Worm (Caenorhabditis elegans) whole organism, mixed stage, embryonic: ENCODE data around the gene ddx-19.

Experiments
- M03D4.4 ChIP-seq: sonication (generic microtip); optimal IDR thresholded peaks from 2 replicates; lab custom pipeline; 2017; ENCODE audit warnings: mild to moderate bottlenecking, missing genetic modification characterization, missing compliant biosample characterization
- blmp-1 ChIP-seq: fragments of 150-350 bp; optimal IDR thresholded peaks from 2 replicates; lab custom pipeline; 2014; ENCODE audit warnings: missing biosample characterization, missing genetic modification characterization
- ceh-39 ChIP-seq: fragments of 150-350 bp; optimal IDR thresholded peaks from 2 replicates; lab custom pipeline; 2014; ENCODE audit warnings: missing biosample characterization, missing genetic modification characterization
- ceh-83 ChIP-seq: fragments of 200-800 bp; sonication (Bioruptor generic); optimal IDR thresholded peaks from 2 replicates; lab custom pipeline; 2018; ENCODE audit warnings: mild to moderate bottlenecking, missing genetic modification characterization, missing compliant biosample characterization
- ces-1 ChIP-seq: fragments of 150-350 bp; optimal IDR thresholded peaks from 2 replicates; lab custom pipeline; 2014; ENCODE audit warnings: missing biosample characterization, missing genetic modification reagents, missing genetic modification characterization
- cnd-1 ChIP-seq: fragments of 200-800 bp; sonication (Bioruptor generic); optimal IDR thresholded peaks from 2 replicates; lab custom pipeline; 2018; ENCODE audit warnings: mild to moderate bottlenecking, missing genetic modification characterization, missing compliant biosample characterization
- drap-1 ChIP-seq: fragments of 200-800 bp; sonication (Bioruptor generic); optimal IDR thresholded peaks from 3 replicates; lab custom pipeline; 2018; ENCODE audit warnings: mild to moderate bottlenecking, missing genetic modification characterization, missing compliant biosample characterization
- elt-1 ChIP-seq: sonication (generic microtip); optimal IDR thresholded peaks from 2 replicates; lab custom pipeline; 2017; ENCODE audit warnings: missing genetic modification characterization, mild to moderate bottlenecking, missing compliant biosample characterization, antibody characterized with exemption, moderate library complexity, borderline replicate concordance; ENCODE audit not compliant: insufficient read depth
- elt-3 ChIP-seq: fragments of 150-350 bp; optimal IDR thresholded peaks from 2 replicates; lab custom pipeline; 2014; ENCODE audit warnings: missing biosample characterization, missing genetic modification characterization
- flh-1 ChIP-seq: fragments of 200-800 bp; sonication (Bioruptor generic); optimal IDR thresholded peaks from 2 replicates; lab custom pipeline; 2018; ENCODE audit warnings: mild to moderate bottlenecking, missing genetic modification characterization, moderate library complexity, missing compliant biosample characterization
- ham-2 ChIP-seq: fragments of 200-800 bp; sonication (Bioruptor generic); optimal IDR thresholded peaks from 2 replicates; lab custom pipeline; 2018; ENCODE audit warnings: mild to moderate bottlenecking, missing genetic modification characterization, missing compliant biosample characterization
- hlh-1 ChIP-seq: fragments of 150-350 bp; optimal IDR thresholded peaks from 2 replicates; lab custom pipeline; 2014; ENCODE audit warnings: missing biosample characterization, missing genetic modification reagents, missing genetic modification characterization
- lin-32 ChIP-seq: fragments of 200-800 bp; sonication (Bioruptor generic); optimal IDR thresholded peaks from 2 replicates; lab custom pipeline; 2018; ENCODE audit warnings: mild to moderate bottlenecking, missing genetic modification characterization, missing compliant biosample characterization
- lsy-2 ChIP-seq: fragments of 150-350 bp; optimal IDR thresholded peaks from 2 replicates; lab custom pipeline; 2014; ENCODE audit warnings: missing biosample characterization, missing genetic modification characterization
- mab-5 ChIP-seq: fragments of 150-350 bp; optimal IDR thresholded peaks from 2 replicates; lab custom pipeline; 2014; ENCODE audit warnings: missing biosample characterization, missing genetic modification characterization
- mls-2 ChIP-seq: sonication (generic microtip); optimal IDR thresholded peaks from 2 replicates; lab custom pipeline; 2016; ENCODE audit warnings: mild to moderate bottlenecking, missing genetic modification characterization, moderate library complexity, missing compliant biosample characterization
- nhr-12 ChIP-seq: fragments of 150-350 bp; optimal IDR thresholded peaks from 2 replicates; lab custom pipeline; 2014; ENCODE audit warnings: missing biosample characterization, missing genetic modification characterization
- nhr-2 ChIP-seq: fragments of 150-350 bp; optimal IDR thresholded peaks from 2 replicates; lab custom pipeline; 2014; ENCODE audit warnings: missing biosample characterization, missing genetic modification characterization
- nhr-237 ChIP-seq: fragments of 150-350 bp; optimal IDR thresholded peaks from 2 replicates; lab custom pipeline; 2014; ENCODE audit warnings: missing biosample characterization, missing genetic modification characterization
- nhr-28 ChIP-seq: fragments of 150-350 bp; optimal IDR thresholded peaks from 2 replicates; lab custom pipeline; 2014; ENCODE audit warnings: missing biosample characterization, missing genetic modification characterization
- nhr-76 ChIP-seq: sonication (generic microtip); optimal IDR thresholded peaks from 2 replicates; lab custom pipeline; 2017; ENCODE audit warnings: missing biosample characterization, missing genetic modification characterization
- sem-2 ChIP-seq: fragments of 200-800 bp; sonication (Bioruptor generic); optimal IDR thresholded peaks from 2 replicates; lab custom pipeline; 2018; ENCODE audit warnings: mild to moderate bottlenecking, missing genetic modification characterization, missing compliant biosample characterization
- snpc-4 ChIP-seq: fragments of 150-350 bp; optimal IDR thresholded peaks from 2 replicates; lab custom pipeline; 2014; ENCODE audit warnings: missing biosample characterization, missing genetic modification characterization
- sptf-1 ChIP-seq: sonication (generic microtip); optimal IDR thresholded peaks from 2 replicates; lab custom pipeline; 2017; ENCODE audit warnings: mild to moderate bottlenecking, missing genetic modification characterization, moderate library complexity, missing compliant biosample characterization
- tbx-8 ChIP-seq: fragments of 200-800 bp; sonication (Bioruptor generic); optimal IDR thresholded peaks from 2 replicates; lab custom pipeline; 2018; ENCODE audit warnings: mild to moderate bottlenecking, missing genetic modification characterization, moderate library complexity, missing compliant biosample characterization
- unc-120 ChIP-seq: sonication (generic microtip); optimal IDR thresholded peaks from 2 replicates; lab custom pipeline; 2017; ENCODE audit warnings: missing genetic modification characterization, missing compliant biosample characterization; ENCODE audit not compliant: poor library complexity, severe bottlenecking
- unc-39 ChIP-seq: fragments of 150-350 bp; optimal IDR thresholded peaks from 2 replicates; lab custom pipeline; 2014; ENCODE audit warnings: missing biosample characterization, missing genetic modification characterization
- unc-62 ChIP-seq: fragments of 150-350 bp; optimal IDR thresholded peaks from 2 replicates; lab custom pipeline; 2014; ENCODE audit warnings: missing biosample characterization, missing genetic modification reagents, missing genetic modification characterization
- zip-8 ChIP-seq: fragments of 150-350 bp; optimal IDR thresholded peaks from 2 replicates; lab custom pipeline; 2014; ENCODE audit warnings: missing biosample characterization, missing genetic modification characterization

The ddx-19 gene

DNA sequence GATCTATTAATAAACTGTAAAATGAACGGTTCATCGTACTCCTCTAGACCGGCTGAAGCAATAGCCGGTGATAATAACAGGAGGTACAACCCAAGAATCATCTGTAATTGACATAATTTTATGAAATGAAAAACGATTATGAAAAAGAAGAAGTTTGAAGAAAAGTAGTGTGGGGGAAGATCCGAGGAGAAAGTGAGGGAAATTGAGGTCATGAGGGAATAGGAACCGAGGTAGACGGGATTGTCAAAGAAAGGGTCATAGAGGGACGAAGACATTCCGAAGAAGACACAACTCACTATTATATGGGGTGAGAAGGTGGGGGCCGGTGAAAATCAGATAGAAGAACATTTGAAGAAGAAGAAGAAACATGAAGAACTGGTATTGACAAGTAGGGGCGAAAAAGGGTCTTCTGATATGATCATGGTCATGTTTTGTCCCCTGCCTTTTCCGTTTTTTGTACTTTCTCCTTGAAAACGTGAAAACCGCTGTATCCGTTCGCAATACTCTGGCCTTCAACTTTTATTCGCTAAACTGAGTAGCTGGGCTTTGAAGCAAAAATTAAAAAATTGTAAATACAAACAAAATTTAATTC, 32.6 kb upstream of the ddx-19 start, which contains the start of gene oac-46:
Gene oac-46, minus strand, starts transcription at position 101 of the 592 bp plus-strand sequence.
- TF ChIP-seq mls-2 (no peak), blmp-1 (tag; lab: Kevin White, UChicago) (peak; percentile 44)

DNA sequence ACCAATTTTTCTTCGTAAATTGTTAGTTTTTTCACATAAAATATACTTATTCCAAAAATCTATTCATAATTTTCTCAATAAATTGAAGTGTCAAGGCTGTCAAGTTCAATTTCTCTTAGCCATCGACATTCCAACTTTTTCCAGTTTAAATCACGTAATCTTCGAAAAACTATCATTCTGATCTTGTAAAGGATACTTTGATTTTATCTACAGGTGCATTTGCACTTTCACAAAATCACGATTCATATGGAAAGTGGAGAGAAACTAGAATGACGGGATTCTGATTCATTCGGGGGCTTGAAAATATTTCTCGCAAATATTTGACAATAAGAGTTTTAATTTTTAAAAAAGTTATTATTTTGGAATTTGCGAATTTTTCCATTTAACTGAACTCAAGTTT, 31.5 kb upstream of the ddx-19 start:
- TF ChIP-seq ces-1: no peak
- TF ChIP-seq nhr-2: no peak
- no peak for TF ChIP-seq drap-1
- TF ChIP-seq ceh-83 (GFP tag; lab: Kevin White, UChicago): no peak
- TF ChIP-seq cnd-1 (tag; lab: Kevin White, UChicago): no peak
- no peak for TF ChIP-seq unc-62
- no peak for TF ChIP-seq M03D4.4
- no peak for TF ChIP-seq mab-5
- no peak for TF ChIP-seq nhr-12 (tag; lab: Kevin White, UChicago)
- TF ChIP-seq blmp-1 (tag; lab: Kevin White, UChicago): no peak
- TF ChIP-seq nhr-76 (tag; lab: Kevin White, UChicago): no peak
- no peak for TF ChIP-seq nhr-237 (tag; lab: Kevin White, UChicago)
- no peak for TF ChIP-seq unc-120
- TF ChIP-seq sptf-1 (tag; lab: Kevin White, UChicago): no peak
- TF ChIP-seq ceh-39 (tag; lab: Kevin White, UChicago): no peak
- TF ChIP-seq elt-1 (tag; lab: Kevin White, UChicago): no peak
- no peak for TF ChIP-seq snpc-4 (tag; lab: Kevin White, UChicago)

DNA sequence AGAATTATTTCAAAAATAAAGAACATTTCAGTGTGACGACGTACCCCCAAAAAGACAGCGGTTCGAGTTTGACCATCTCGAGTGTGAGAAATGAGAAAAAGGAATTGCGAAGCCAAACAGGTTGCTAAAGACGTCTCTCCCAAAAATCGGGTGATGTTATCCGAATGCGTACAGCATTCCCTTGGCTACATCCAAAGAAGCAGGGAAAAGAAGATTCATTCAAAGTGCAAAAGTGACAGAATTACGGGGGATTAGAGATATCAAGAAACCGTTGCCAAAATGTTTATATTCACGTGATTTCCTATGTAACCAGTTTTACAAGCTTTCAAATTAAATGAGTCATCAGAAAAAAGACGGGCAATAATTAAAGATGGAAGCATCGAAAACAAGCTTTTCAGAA, 30.7 kb upstream of the ddx-19 start:
- TF ChIP-seq lin-32 (GFP tag; lab: Kevin White, UChicago) (no peak), hlh-1 (tag; lab: Kevin White, UChicago) (no peak), unc-39 (tag; lab: Kevin White, UChicago) (no peak)

DNA sequence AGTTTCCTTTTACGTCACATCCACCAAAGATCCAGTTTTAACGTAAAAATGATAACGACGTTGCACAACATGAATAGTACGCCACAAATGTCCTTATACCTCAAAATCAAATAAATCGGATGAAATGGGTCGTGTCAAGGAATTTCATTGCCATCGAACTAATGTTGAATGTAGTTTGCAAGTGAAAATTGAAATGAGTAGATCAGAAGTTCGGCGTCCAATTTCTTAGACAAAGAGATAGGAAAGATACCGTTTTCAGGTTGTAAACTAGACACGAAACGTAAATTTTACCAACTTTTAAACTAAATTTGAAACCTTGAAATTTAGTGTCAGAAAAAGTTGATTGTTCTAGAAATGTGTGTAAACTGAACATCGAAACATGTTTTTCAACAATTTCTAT, 29.8 kb upstream of the ddx-19 start:
- TF ChIP-seq elt-3: no peak
- no peak for TF ChIP-seq ham-2 (GFP tag; lab: Kevin White, UChicago)
- TF ChIP-seq nhr-12 (tag; lab: Kevin White, UChicago): no peak
- no peak for TF ChIP-seq M03D4.4
- no peak for TF ChIP-seq sem-2 (GFP tag; lab: Kevin White, UChicago)
- TF ChIP-seq snpc-4 (tag; lab: Kevin White, UChicago): no peak
- TF ChIP-seq zip-8 (tag; lab: Kevin White, UChicago): no peak
- no peak for TF ChIP-seq drap-1
- TF ChIP-seq ces-1: no peak
- TF ChIP-seq flh-1 (GFP tag; lab: Kevin White, UChicago): no peak
- TF ChIP-seq unc-62: no peak
- no peak for TF ChIP-seq nhr-28 (tag; lab: Kevin White, UChicago)
- no peak for TF ChIP-seq lsy-2 (tag; lab: Kevin White, UChicago)
- no peak for TF ChIP-seq unc-120
- TF ChIP-seq mab-5: no peak

DNA sequence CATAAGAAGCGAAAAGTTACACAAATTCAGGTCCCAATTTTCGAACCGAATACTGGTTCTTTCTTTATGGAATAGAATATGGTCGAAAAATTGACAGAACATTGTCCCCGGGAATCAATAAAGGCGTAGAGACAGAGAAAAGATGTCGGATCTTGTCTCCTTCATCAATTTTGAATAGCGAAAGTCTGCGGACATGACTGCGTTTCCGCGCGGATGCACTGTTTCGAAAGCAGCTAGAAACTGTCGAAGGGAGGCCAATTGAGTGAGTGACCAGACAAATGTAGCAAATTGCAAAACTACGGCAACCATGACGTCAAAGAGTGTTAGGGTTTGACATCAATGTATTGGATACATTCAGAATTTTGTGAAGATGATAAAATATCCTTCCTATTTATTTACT, 28.2 kb upstream of the ddx-19 start:
- no peak for TF ChIP-seq tbx-8 (GFP tag; lab: Kevin White, UChicago)
- TF ChIP-seq ham-2 (GFP tag; lab: Kevin White, UChicago): peak; percentile 75
- TF ChIP-seq unc-62: peak; percentile 12
- peak; percentile 59 for TF ChIP-seq blmp-1 (tag; lab: Kevin White, UChicago)

DNA sequence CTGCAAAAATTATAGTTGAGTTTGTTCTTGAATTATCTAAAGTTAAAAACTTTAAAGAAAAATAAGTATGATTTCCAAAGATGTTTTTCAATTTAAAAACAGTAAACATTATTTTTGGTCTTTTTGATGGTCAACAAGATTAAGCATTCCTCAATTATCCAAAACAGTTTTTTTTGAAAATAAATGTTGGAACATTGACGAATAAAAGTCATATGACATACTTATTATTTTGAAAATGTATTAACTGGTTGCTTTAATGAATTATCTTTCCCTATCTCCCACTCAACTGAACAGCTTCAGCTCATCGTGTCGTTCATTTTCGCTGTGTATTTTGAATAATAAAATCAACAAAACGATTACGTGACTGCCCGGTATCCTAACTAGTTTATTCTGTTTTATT, 27.6 kb upstream of the ddx-19 start:
- TF ChIP-seq lin-32 (GFP tag; lab: Kevin White, UChicago) (no peak), elt-3 (no peak), cnd-1 (tag; lab: Kevin White, UChicago) (no peak), elt-1 (tag; lab: Kevin White, UChicago) (no peak), sptf-1 (tag; lab: Kevin White, UChicago) (no peak), unc-39 (tag; lab: Kevin White, UChicago) (no peak), ces-1 (no peak)
